Worm (Caenorhabditis elegans): ENCODE data around the gene F01G4.6.

F01G4.6 gene

ce11 chrIV:11109771-11110170, 39.5 kb downstream of the F01G4.6 start, which contains the start of gene pigk-1:
TSS of gene pigk-1 (minus strand) at chrIV:11110018.
- no peak for TF ChIP-seq sma-9 (GFP tag; optimal IDR thresholded peaks at IDR 0.05)
- no peak for TF ChIP-seq sma-9 (tag; optimal IDR thresholded peaks at IDR 0.05)
- TF ChIP-seq lsy-2 (tag; optimal IDR thresholded peaks at IDR 0.05), result peak in 1 of 2 experiments; percentile 7
- TF ChIP-seq nhr-21 (tag; optimal IDR thresholded peaks at IDR 0.05), result no peak

ce11 chrIV:11105724-11106123, 43.6 kb downstream of the F01G4.6 start, which contains the start of gene srlf-24:
TSS of gene srlf-24 (minus strand) at chrIV:11105824.
- TF ChIP-seq nhr-77 (tag; optimal IDR thresholded peaks at IDR 0.05) (no peak), mab-5 (tag; optimal IDR thresholded peaks at IDR 0.05) (no peak), egl-27 (tag; optimal IDR thresholded peaks at IDR 0.05) (no peak), peb-1 (tag; optimal IDR thresholded peaks at IDR 0.05) (no peak), elt-1 (tag; optimal IDR thresholded peaks at IDR 0.05) (no peak), mbf-1 (tag; optimal IDR thresholded peaks at IDR 0.05) (no peak), nhr-21 (tag; optimal IDR thresholded peaks at IDR 0.05) (no peak), nhr-10 (tag; optimal IDR thresholded peaks at IDR 0.05) (no peak), nhr-6 (tag; optimal IDR thresholded peaks at IDR 0.05) (no peak), nhr-25 (tag; optimal IDR thresholded peaks at IDR 0.05) (no peak), mdl-1 (tag; optimal IDR thresholded peaks at IDR 0.05) (no peak), ztf-4 (tag; optimal IDR thresholded peaks at IDR 0.05) (no peak), crh-2 (tag; optimal IDR thresholded peaks at IDR 0.05) (no peak), sma-3 (GFP tag; optimal IDR thresholded peaks at IDR 0.05) (no peak)

ce11 chrIV:11103501-11103900, 45.8 kb downstream of the F01G4.6 start:
- TF ChIP-seq R02D3.7 (tag; optimal IDR thresholded peaks at IDR 0.05) (no peak), F13H6.1 (tag; optimal IDR thresholded peaks at IDR 0.05) (no peak), ceh-16 (tag; optimal IDR thresholded peaks at IDR 0.05) (no peak)

ce11 chrIV:11102608-11103007, 46.7 kb downstream of the F01G4.6 start, which contains the start of gene srlf-17:
TSS of gene srlf-17 (minus strand) at chrIV:11102708.
- no peak for TF ChIP-seq dmd-4 (tag; optimal IDR thresholded peaks at IDR 0.05)
- TF ChIP-seq peb-1 (tag; optimal IDR thresholded peaks at IDR 0.05), result no peak
- no peak for TF ChIP-seq ztf-4 (tag; optimal IDR thresholded peaks at IDR 0.05)
- no peak for TF ChIP-seq aly-2 (tag; optimal IDR thresholded peaks at IDR 0.05)
- no peak for TF ChIP-seq lin-39 (tag; optimal IDR thresholded peaks at IDR 0.05)
- no peak for TF ChIP-seq mbf-1 (tag; optimal IDR thresholded peaks at IDR 0.05)
- no peak for TF ChIP-seq nhr-21 (tag; optimal IDR thresholded peaks at IDR 0.05)
- no peak for TF ChIP-seq nhr-6 (tag; optimal IDR thresholded peaks at IDR 0.05)
- no peak for TF ChIP-seq gmeb-1 (tag; optimal IDR thresholded peaks at IDR 0.05)
- TF ChIP-seq unc-39 (tag; optimal IDR thresholded peaks at IDR 0.05), result no peak
- TF ChIP-seq skn-1 (tag; optimal IDR thresholded peaks at IDR 0.05), result no peak
- no peak for TF ChIP-seq egl-27 (tag; optimal IDR thresholded peaks at IDR 0.05)
- no peak for TF ChIP-seq ztf-1 (GFP tag; conservative IDR thresholded peaks at IDR 0.05)
- no peak for TF ChIP-seq blmp-1 (tag; optimal IDR thresholded peaks at IDR 0.05; ENCODE audit: insufficient read depth)

- no peak for TF ChIP-seq skn-1 (tag; optimal IDR thresholded peaks at IDR 0.05)
- TF ChIP-seq unc-62 (GFP tag; optimal IDR thresholded peaks at IDR 0.05), result no peak
Observed at ce11 chrIV:11101383-11101782, 47.9 kb downstream of the F01G4.6 start, which contains the start of gene srlf-18. TSS of gene srlf-18 (minus strand) at chrIV:11101483.

- no peak for TF ChIP-seq Y55F3AM.14 (GFP tag; optimal IDR thresholded peaks at IDR 0.05)
Observed at ce11 chrIV:11100271-11100670, 49.0 kb downstream of the F01G4.6 start, which contains the start of gene str-3. TSS of gene str-3 (minus strand) at chrIV:11100371.

ce11 chrIV:11097795-11098194, 51.5 kb downstream of the F01G4.6 start, which contains the start of gene M7.12:
TSS of gene M7.12 (minus strand) at chrIV:11097982.
- TF ChIP-seq gmeb-1 (tag; optimal IDR thresholded peaks at IDR 0.05) (no peak), zag-1 (tag; optimal IDR thresholded peaks at IDR 0.05) (peak; percentile 10), nhr-6 (tag; optimal IDR thresholded peaks at IDR 0.05) (no peak), ztf-1 (GFP tag; conservative IDR thresholded peaks at IDR 0.05) (no peak), lsy-2 (tag; optimal IDR thresholded peaks at IDR 0.05) (peak in 1 of 2 experiments; percentile 23), ceh-82 (tag; optimal IDR thresholded peaks at IDR 0.05) (no peak), nhr-129 (tag; optimal IDR thresholded peaks at IDR 0.05) (peak; percentile 17), sma-9 (GFP tag; optimal IDR thresholded peaks at IDR 0.05) (peak; percentile 28), sma-9 (tag; optimal IDR thresholded peaks at IDR 0.05) (no peak)

All from whole organism, L2 larva.